Worm (Caenorhabditis elegans) whole organism, dauer: Measurements from ENCODE around the gene C54G7.1.

Source experiments
- unc-62 ChIP-seq: sonication (generic microtip); optimal IDR thresholded peaks from 2 replicates; lab custom pipeline; 2017; ENCODE audit warnings: missing biosample characterization, missing genetic modification reagents, missing genetic modification characterization

The C54G7.1 gene

ce11 chrX:5524260-5524659 is 19.5 kb upstream of the C54G7.1 start:
- no peak for TF ChIP-seq unc-62 (GFP tag; lab: Kevin White, UChicago)

ce11 chrX:5538416-5538815 is 5.3 kb upstream of the C54G7.1 start, which contains the start of gene lgx-1:
Gene lgx-1 (minus strand): TSS chrX:5538516.
- TF ChIP-seq unc-62 (GFP tag; lab: Kevin White, UChicago): no peak

DNA sequence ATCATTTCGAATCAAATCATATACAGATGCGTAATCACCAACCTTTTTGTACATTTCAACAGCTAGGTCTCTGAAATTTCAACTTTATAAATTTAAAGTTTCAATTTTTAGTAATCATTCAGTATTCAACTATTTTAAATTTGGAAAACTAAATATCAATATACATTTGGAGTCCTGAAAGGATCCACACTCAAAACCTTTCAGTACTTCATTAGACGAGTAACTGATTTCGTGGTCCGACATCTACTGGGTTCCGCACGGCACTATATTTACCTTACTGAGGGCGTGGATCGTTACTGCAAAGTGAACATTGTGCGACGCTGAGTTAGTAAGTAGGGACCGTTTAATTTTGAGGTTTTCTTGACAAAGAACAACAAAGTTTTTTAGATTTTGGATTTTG is 4.1 kb downstream of the C54G7.1 start:
- TF ChIP-seq unc-62 (GFP tag; lab: Kevin White, UChicago): no peak

DNA sequence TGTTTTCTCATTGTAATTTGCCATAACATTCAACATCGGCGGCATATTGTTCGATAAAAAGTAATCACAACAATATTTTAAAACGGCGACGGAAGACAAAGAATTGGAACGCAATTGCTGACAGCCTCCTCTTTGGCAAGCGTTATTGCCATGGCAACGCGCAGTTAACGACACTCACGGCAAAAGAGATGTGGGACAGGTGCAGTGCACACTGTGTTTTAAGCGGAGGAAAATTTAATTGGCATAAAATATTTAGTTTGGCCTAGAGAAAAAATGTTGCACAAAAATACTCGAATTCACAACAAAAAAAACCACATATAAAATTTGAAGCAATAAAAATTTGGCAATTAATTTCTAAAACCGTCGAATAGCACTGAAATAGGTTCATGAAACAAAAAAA is 8.9 kb downstream of the C54G7.1 start, which contains the start of gene ifta-1:
ifta-1 (minus strand) TSS at position 101 of the 400 bp plus-strand sequence.
- no peak for TF ChIP-seq unc-62 (GFP tag; lab: Kevin White, UChicago)

DNA sequence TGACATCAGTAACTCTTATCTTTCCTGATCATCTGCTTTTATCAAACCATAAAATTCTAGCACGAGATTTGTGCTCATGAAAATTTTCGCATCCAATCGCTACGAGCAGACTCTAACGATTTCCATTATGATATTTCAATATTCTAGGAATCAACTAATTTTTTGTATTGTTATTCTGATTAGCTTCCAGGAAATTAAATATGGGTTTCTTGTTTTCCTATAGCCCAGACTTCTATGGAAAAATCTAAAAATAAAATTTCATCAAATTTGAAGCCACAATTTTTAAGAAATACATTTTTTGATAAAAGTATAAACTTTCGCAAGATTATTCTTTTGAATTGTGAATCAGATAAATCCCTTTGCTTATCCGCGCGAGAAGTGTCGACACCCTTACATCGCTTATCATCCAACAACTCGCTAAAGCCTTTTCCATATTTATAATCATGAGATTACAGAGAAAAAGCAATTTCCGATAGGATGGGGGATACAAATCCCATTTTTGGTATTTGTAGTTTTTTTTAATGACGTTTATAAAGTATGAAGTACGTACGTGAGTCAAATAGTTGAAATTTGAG is 11.4 kb downstream of the C54G7.1 start:
- no peak for TF ChIP-seq unc-62 (GFP tag; lab: Kevin White, UChicago)

DNA sequence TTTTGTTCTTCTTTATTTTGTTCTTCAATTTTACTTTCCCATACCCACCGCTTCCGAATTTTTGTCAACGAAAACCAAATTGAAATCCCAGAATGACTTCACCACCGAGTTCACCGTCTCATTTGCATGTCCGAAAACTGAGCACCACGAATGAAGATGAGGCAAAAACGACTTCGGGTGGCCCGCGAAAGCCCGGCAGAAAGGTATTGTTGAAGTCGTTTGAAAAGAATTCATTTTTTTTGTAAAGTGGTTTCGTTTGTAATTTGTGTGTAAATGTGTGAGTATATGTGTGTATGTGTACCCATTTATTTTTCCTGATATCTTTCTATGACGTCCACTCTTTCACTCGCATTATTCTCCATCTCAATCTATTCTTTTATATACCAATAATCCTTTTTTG is 14.2 kb downstream of the C54G7.1 start, which contains the start of gene C38C5.1:
C38C5.1 (plus strand) TSS at position 90 of the 400 bp plus-strand sequence.
- no peak for TF ChIP-seq unc-62 (GFP tag; lab: Kevin White, UChicago)

DNA sequence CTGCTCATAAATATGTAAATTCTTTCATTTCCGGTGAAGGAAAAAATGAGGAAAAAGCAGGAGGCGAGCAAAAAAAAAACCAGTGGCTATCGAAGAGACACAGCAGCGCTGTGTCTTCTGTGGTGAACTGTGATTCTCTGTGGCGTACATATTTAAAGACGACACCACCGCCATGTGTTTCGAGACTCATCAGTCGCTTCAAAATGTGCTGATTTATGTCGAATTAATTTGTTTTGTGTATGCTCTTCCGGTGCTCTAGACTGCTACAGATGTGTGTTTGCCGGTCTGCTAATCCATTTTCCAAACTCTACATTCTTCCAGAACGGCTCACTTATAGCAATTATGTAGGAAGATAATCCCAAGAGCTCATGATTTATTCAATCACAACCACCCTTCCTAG is 21.7 kb downstream of the C54G7.1 start:
- TF ChIP-seq unc-62 (GFP tag; lab: Kevin White, UChicago): no peak

DNA sequence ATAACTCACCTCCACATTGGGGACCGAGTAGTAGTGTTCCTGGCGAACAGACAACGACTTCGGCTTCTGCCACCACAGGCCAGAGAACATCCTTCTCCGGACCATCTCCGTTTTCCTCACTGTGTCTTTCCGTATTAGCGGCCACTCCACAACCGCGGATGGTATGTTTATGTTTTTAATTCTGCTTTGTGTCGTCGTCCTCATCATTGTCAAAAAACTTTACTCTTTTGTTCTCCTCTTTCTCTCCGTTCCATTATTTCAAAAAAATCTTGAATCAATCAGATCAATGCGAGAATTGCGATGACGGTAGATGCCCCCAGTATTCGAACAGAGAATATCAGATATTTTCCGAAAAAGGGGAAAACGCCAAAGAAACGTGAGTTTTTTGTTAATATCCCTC is 23.7 kb downstream of the C54G7.1 start, which contains the start of gene mec-2:
mec-2 (plus strand) TSS at position 301 of the 400 bp plus-strand sequence.
- TF ChIP-seq unc-62 (GFP tag; lab: Kevin White, UChicago): no peak

DNA sequence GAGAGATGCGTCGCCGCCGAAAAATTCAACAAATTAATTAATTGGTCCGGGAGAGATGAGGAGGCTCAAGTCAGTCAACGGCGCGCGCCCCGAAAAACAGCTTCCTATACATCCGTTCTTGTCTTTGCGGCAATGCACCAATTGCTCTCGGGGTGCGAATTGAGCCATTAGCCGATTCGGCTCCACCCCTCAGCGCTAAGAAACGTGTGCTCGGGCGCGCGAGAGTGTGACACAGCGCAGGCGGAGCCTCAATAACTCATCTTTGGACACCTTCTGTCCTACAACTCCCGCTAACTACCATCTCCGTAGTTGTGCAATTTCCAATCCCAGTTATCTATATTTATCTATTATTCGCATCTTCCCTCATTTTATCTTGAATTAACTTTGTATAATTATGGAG is 28.9 kb downstream of the C54G7.1 start:
- TF ChIP-seq unc-62 (GFP tag; lab: Kevin White, UChicago): no peak

DNA sequence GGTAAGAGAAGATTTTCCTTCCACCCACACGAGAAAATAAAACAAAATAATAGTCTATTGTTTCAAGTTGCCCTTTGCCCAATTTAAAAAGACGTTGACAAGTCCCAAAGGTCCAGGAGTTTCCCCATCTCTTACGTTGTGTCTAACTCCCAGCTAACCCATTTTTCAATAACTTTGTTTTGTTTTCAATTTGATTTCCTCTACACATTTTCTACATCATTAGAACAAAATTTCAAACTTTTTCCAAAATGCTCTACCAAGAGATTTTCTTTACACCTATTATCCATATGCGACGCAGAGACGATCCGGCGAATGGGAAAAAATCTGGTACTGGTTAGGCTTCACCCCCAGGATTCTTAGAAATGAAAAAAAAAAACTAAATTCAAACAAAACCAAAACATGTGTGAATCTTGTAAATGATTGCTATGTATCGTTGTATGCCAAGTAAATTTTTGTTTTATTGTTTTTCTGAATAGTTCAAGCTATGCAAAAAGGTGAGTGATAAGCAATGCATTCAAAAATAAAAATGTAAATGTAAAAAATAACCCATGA is 36.0 kb downstream of the C54G7.1 start:
- TF ChIP-seq unc-62 (GFP tag; lab: Kevin White, UChicago): no peak

- no peak for TF ChIP-seq unc-62 (GFP tag; lab: Kevin White, UChicago)
Observed at ce11 chrX:5591830-5592229, 48.1 kb downstream of the C54G7.1 start.

DNA sequence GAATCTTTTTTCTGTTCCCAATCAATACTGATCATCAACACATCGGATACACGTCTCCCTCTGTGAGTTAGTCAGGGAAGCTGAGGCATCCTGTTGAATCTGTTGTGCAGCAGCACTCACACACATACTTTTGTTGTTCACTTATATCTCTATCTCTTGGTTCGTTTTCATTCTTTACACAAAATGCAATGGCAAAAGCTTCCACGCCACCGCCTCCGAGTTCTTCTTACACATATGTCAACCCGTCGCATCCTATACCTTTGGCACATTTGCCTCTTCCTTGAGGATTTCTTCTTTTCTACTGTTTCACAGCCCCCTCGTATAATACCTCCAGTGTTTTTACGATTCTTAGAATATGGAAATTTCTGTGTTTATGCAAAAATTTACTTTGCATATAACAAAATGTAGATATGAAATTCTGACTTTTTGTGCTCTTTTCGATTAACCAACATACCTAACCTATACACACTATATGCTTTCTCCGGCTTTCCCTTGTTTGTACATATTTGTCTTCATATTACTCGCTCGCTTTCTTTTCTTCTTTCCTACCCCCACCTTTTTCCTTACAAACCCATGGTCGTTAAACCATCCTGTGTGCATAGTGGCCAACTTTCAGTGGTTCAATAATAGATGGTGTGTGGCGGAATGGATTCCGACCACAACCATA is 48.9 kb downstream of the C54G7.1 start, which contains the start of gene unc-97:
unc-97 (plus strand) TSS at position 617 of the 667 bp plus-strand sequence.
- TF ChIP-seq unc-62 (GFP tag; lab: Kevin White, UChicago): no peak
